Worm (Caenorhabditis elegans) whole organism, L2 larva: ENCODE data around the gene glb-16.

Experiments used
- F13H6.1 ChIP-seq: sonication (generic microtip); optimal IDR thresholded peaks from 2 replicates; lab custom pipeline; 2016; ENCODE audit warnings: missing genetic modification characterization, missing compliant biosample characterization
- R02D3.7 ChIP-seq: fragments of 150-350 bp; optimal IDR thresholded peaks from 2 replicates; lab custom pipeline; 2014; ENCODE audit warnings: missing biosample characterization, missing genetic modification characterization
- ama-1 ChIP-seq: fragments of 150-350 bp; optimal IDR thresholded peaks from 2 replicates; lab custom pipeline; 2018; ENCODE audit warnings: inconsistent platforms
- egl-27 ChIP-seq: sonication (generic microtip); optimal IDR thresholded peaks from 3 replicates; lab custom pipeline; 2017; ENCODE audit warnings: missing biosample characterization, missing genetic modification reagents, missing genetic modification characterization
- lin-39 ChIP-seq: fragments of 150-350 bp; optimal IDR thresholded peaks from 2 replicates; lab custom pipeline; 2014; ENCODE audit warnings: missing biosample characterization, missing genetic modification reagents, missing genetic modification characterization
- mab-5 ChIP-seq: fragments of 150-350 bp; optimal IDR thresholded peaks from 2 replicates; lab custom pipeline; 2014; ENCODE audit warnings: missing biosample characterization, missing genetic modification characterization
- nhr-6 ChIP-seq: fragments of 150-350 bp; optimal IDR thresholded peaks from 2 replicates; lab custom pipeline; 2014; ENCODE audit warnings: missing biosample characterization, missing genetic modification characterization
- skn-1 ChIP-seq: sonication (generic microtip); optimal IDR thresholded peaks from 2 replicates; lab custom pipeline; 2017; ENCODE audit warnings: missing biosample characterization, missing genetic modification characterization
- unc-62 ChIP-seq: fragments of 150-350 bp; optimal IDR thresholded peaks from 2 replicates; lab custom pipeline; 2014; ENCODE audit warnings: missing biosample characterization, missing genetic modification reagents, missing genetic modification characterization
- ztf-1 ChIP-seq: fragments of 200-800 bp; sonication (Bioruptor generic); conservative IDR thresholded peaks from 2 replicates; pipeline ENCODE4 v1.3.6; 2022; ENCODE audit warnings: missing genetic modification characterization, missing compliant biosample characterization
- ztf-4 ChIP-seq: fragments of 150-350 bp; optimal IDR thresholded peaks from 2 replicates; lab custom pipeline; 2014; ENCODE audit warnings: missing biosample characterization, missing genetic modification characterization

DNA sequence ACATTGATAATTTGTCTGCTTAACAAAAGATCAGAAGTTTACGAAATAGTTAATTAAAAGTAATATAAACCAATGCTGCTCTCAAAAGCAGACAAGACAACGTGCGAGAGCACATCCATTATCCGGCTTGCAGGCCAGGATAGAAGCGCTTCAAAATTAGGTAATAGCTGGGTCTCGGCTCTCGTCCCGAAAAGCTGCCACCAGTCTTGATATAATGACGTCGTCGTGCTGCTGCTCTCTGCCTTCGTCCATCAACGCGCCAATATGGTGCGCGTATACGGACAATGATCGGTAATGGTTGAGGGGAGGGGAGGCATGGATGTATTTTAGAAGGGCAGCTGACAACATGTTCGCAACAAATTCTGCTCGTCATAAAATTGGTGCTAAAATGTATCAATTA lies 5.5 kb downstream of the glb-16 start:
- TF ChIP-seq F13H6.1 (tag; lab: Kevin White, UChicago) = no peak
- no peak for TF ChIP-seq mab-5
- TF ChIP-seq nhr-6 (tag; lab: Kevin White, UChicago) = no peak
- no peak for TF ChIP-seq unc-62 (GFP tag; lab: Kevin White, UChicago)
- TF ChIP-seq lin-39 (tag; lab: Kevin White, UChicago) = no peak
- no peak for TF ChIP-seq ama-1 (lab: Kevin White, UChicago)
- TF ChIP-seq ztf-4 = no peak
- no peak for TF ChIP-seq skn-1 (tag; lab: Kevin White, UChicago)
- no peak for TF ChIP-seq ztf-1 (GFP tag; lab: Robert Waterston, UW)
- no peak for TF ChIP-seq egl-27 (tag; lab: Kevin White, UChicago)
- no peak for TF ChIP-seq R02D3.7 (tag; lab: Kevin White, UChicago)
